Fruit fly (Drosophila melanogaster): Measurements from ENCODE around the gene RPA1.

DNA sequence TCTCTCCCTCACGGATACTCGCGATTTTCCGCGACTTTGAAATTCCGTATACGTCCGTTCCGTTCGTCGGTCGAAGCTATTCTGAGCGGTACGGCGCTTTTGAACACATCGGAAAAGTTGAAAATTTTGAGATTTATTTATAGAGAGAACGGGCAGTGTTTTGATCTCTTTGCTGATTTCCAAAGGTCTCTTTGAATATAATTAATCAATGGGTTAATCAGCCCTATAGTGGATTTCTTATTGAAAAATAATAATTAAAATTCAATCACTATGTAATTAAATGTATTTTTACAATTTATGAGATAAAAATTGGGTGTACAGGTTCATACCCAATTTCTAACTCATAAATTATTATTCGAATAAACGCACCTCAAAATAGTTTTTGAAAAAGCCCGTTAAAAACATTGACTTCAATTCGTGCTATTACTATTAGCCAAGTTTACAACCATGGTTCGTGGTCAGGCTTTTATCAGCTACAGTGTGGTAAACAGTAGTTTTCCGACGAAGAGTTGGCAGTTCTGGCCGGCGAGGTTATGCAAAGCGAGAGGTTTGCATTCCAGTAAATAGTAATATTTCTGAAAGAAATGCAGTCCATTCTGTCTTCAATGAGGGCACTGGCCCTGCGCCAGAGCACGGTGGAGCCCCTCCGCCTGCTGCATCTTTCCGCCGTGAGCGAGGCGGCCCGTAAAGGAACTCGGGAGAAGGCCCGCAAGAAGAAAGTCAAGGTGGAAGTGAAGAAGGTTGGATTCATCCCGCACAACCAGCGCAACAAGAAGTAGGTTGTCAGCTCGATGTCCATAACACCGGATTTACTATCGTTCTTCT, 36.9 kb upstream of the RPA1 start, which contains the start of the genes CG9626 and mRpL1:
- TF ChIP-seq usp (GFP tag; optimal IDR thresholded peaks at IDR 0.05) (no peak), EcR (GFP tag; optimal IDR thresholded peaks at IDR 0.05) (no peak), Dll (optimal IDR thresholded peaks at IDR 0.05) (no peak), pan (optimal IDR thresholded peaks at IDR 0.05) (no peak)
